Fruit fly (Drosophila melanogaster) whole organism, embryonic: ENCODE results near the gene CG13924.

Source experiments
- BEAF-32 ChIP-seq: fragments of 200-800 bp; sonication (Bioruptor generic); optimal IDR thresholded peaks from 3 replicates; lab custom pipeline; 2017; ENCODE audit warnings: missing biosample characterization, missing genetic modification characterization, mild to moderate bottlenecking, moderate library complexity, missing genetic modification reagents
- CG10147 ChIP-seq: fragments of 200-800 bp; sonication (Bioruptor generic); optimal IDR thresholded peaks from 2 replicates; lab custom pipeline; 2019; ENCODE audit warnings: missing biosample characterization, mild to moderate bottlenecking, missing genetic modification characterization, moderate library complexity
- CG10274 ChIP-seq: fragments of 200-800 bp; sonication (Bioruptor generic); optimal IDR thresholded peaks from 3 replicates; lab custom pipeline; 2017; ENCODE audit warnings: missing biosample characterization, mild to moderate bottlenecking, missing genetic modification characterization
- CG11247 ChIP-seq: fragments of 200-800 bp; sonication (Bioruptor generic); IDR thresholded peaks from 2 replicates; pipeline ENCODE4 v1.3.6; 2022; ENCODE audit warnings: missing biosample characterization, missing genetic modification characterization
- CG11723 ChIP-seq: fragments of 200-800 bp; sonication (Bioruptor generic); optimal IDR thresholded peaks from 2 replicates; lab custom pipeline; 2017; ENCODE audit warnings: missing biosample characterization, mild to moderate bottlenecking, missing genetic modification characterization
- CG12104 ChIP-seq: fragments of 200-800 bp; sonication (Bioruptor generic); optimal IDR thresholded peaks from 3 replicates; lab custom pipeline; 2016; ENCODE audit warnings: missing biosample characterization, missing genetic modification characterization
- CG12769 ChIP-seq: fragments of 200-800 bp; sonication (Bioruptor generic); optimal IDR thresholded peaks from 2 replicates; lab custom pipeline; 2019; ENCODE audit warnings: missing biosample characterization, mild to moderate bottlenecking, missing genetic modification characterization, moderate library complexity
- CG13424 ChIP-seq: fragments of 200-800 bp; sonication (Bioruptor generic); optimal IDR thresholded peaks from 2 replicates; lab custom pipeline; 2019; ENCODE audit warnings: missing biosample characterization, mild to moderate bottlenecking, missing genetic modification characterization, moderate library complexity
- CG15479 ChIP-seq: fragments of 200-800 bp; sonication (Bioruptor generic); optimal IDR thresholded peaks from 3 replicates; lab custom pipeline; 2019; ENCODE audit warnings: missing biosample characterization, mild to moderate bottlenecking, missing genetic modification characterization, moderate library complexity
- CG17612 ChIP-seq: fragments of 200-800 bp; sonication (Bioruptor generic); IDR thresholded peaks from 2 replicates; pipeline ENCODE4 v1.3.6; 2022; ENCODE audit warnings: missing biosample characterization, missing genetic modification characterization
- CG17912 ChIP-seq: fragments of 200-800 bp; sonication (Bioruptor generic); optimal IDR thresholded peaks from 2 replicates; lab custom pipeline; 2018; ENCODE audit warnings: missing biosample characterization, mild to moderate bottlenecking, missing genetic modification characterization
- CG18476 ChIP-seq: fragments of 200-800 bp; sonication (Bioruptor generic); optimal IDR thresholded peaks from 2 replicates; lab custom pipeline; 2016; ENCODE audit warnings: missing biosample characterization, mild to moderate bottlenecking, missing genetic modification characterization
- CG2678 ChIP-seq: fragments of 200-800 bp; sonication (Bioruptor generic); optimal IDR thresholded peaks from 3 replicates; lab custom pipeline; 2019; ENCODE audit warnings: missing biosample characterization, mild to moderate bottlenecking, missing genetic modification characterization, moderate library complexity
- CG30431 ChIP-seq: fragments of 200-800 bp; sonication (Bioruptor generic); optimal IDR thresholded peaks from 2 replicates; lab custom pipeline; 2017; ENCODE audit warnings: missing biosample characterization, missing genetic modification characterization
- CG31224 ChIP-seq: fragments of 200-800 bp; sonication (Bioruptor generic); IDR thresholded peaks from 2 replicates; pipeline ENCODE4 v1.3.6; 2022; ENCODE audit warnings: missing biosample characterization, missing genetic modification characterization
- CG4404 ChIP-seq: fragments of 200-800 bp; sonication (Bioruptor generic); IDR thresholded peaks from 2 replicates; pipeline ENCODE4 v1.3.6; 2022; ENCODE audit warnings: missing biosample characterization, missing genetic modification characterization
- CG4424 ChIP-seq: fragments of 200-800 bp; sonication (Bioruptor generic); optimal IDR thresholded peaks from 3 replicates; lab custom pipeline; 2016; ENCODE audit warnings: missing biosample characterization, missing genetic modification characterization
- CG4617 ChIP-seq: fragments of 200-800 bp; sonication (Bioruptor generic); optimal IDR thresholded peaks from 3 replicates; lab custom pipeline; 2016; ENCODE audit warnings: missing biosample characterization, missing genetic modification characterization, borderline replicate concordance
- CG6765 ChIP-seq: fragments of 200-800 bp; sonication (Bioruptor generic); optimal IDR thresholded peaks from 3 replicates; lab custom pipeline; 2017; ENCODE audit warnings: missing biosample characterization, mild to moderate bottlenecking, missing genetic modification characterization
- CG6791 ChIP-seq: fragments of 200-800 bp; sonication (Bioruptor generic); IDR thresholded peaks from 3 replicates; pipeline ENCODE4 v1.3.6; 2022; ENCODE audit warnings: missing biosample characterization, missing genetic modification characterization; ENCODE audit not compliant: partially characterized antibody
- CG7556 ChIP-seq: fragments of 200-800 bp; sonication (Bioruptor generic); optimal IDR thresholded peaks from 2 replicates; lab custom pipeline; 2017; ENCODE audit warnings: missing biosample characterization, mild to moderate bottlenecking, missing genetic modification characterization
- CG8359 ChIP-seq: fragments of 200-800 bp; sonication (Bioruptor generic); optimal IDR thresholded peaks from 2 replicates; lab custom pipeline; 2017; ENCODE audit warnings: missing biosample characterization, mild to moderate bottlenecking, missing genetic modification characterization, borderline replicate concordance
- Dip2 ChIP-seq: fragments of 200-800 bp; sonication (Bioruptor generic); IDR thresholded peaks from 2 replicates; pipeline ENCODE4 v1.3.6; 2022; ENCODE audit warnings: missing biosample characterization, missing genetic modification characterization
- Doc2 ChIP-seq: fragments of 200-800 bp; sonication (Bioruptor generic); IDR thresholded peaks from 2 replicates; pipeline ENCODE4 v1.3.6; 2022; ENCODE audit warnings: missing biosample characterization, missing genetic modification characterization
- Dp ChIP-seq: fragments of 200-800 bp; sonication (Bioruptor generic); optimal IDR thresholded peaks from 2 replicates; lab custom pipeline; 2018; ENCODE audit warnings: missing biosample characterization, mild to moderate bottlenecking, missing genetic modification characterization, moderate library complexity
- E2f2 ChIP-seq: fragments of 200-800 bp; sonication (Bioruptor generic); IDR thresholded peaks from 2 replicates; pipeline ENCODE4 v1.3.6; 2022; ENCODE audit warnings: missing biosample characterization, missing genetic modification characterization
- Ets97D ChIP-seq: fragments of 200-800 bp; sonication (Bioruptor generic); optimal IDR thresholded peaks from 3 replicates; lab custom pipeline; 2016; ENCODE audit warnings: missing biosample characterization, missing genetic modification characterization
- Hr51 ChIP-seq, 2 experiments: fragments of 200-800 bp; sonication (Bioruptor generic); optimal IDR thresholded peaks; 2 replicates in 1 of 2; 3 replicates in 1 of 2; lab custom pipeline; 2016 to 2018; ENCODE audit warnings: missing biosample characterization in 2 of 2, missing genetic modification characterization in 2 of 2, mild to moderate bottlenecking in 1 of 2, moderate library complexity in 1 of 2
- Lhr ChIP-seq: fragments of 200-800 bp; sonication (Bioruptor generic); optimal IDR thresholded peaks from 3 replicates; lab custom pipeline; 2017; ENCODE audit warnings: mild to moderate bottlenecking, missing biosample characterization, missing genetic modification reagents, missing genetic modification characterization
- Max ChIP-seq: fragments of 200-800 bp; sonication (Bioruptor generic); optimal IDR thresholded peaks from 2 replicates; lab custom pipeline; 2016; ENCODE audit warnings: missing biosample characterization, mild to moderate bottlenecking, missing genetic modification characterization
- Meics ChIP-seq: fragments of 200-800 bp; sonication (Bioruptor generic); optimal IDR thresholded peaks from 2 replicates; lab custom pipeline; 2017; ENCODE audit warnings: missing biosample characterization, mild to moderate bottlenecking, missing genetic modification characterization
- Taf1 ChIP-seq: fragments of 200-800 bp; sonication (Bioruptor generic); IDR thresholded peaks from 2 replicates; pipeline ENCODE4 v1.3.6; 2022; ENCODE audit warnings: missing biosample characterization, missing genetic modification characterization
- Trl ChIP-seq, 3 experiments: fragments of >200 bp in 2 of 3; fragments of 200-800 bp in 1 of 3; sonication (Bioruptor generic) in 1 of 3; optimal IDR thresholded peaks; 2 replicates in 1 of 3; 3 replicates in 2 of 3; lab custom pipeline; 2016 to 2017; ENCODE audit warnings: missing biosample characterization in 1 of 3, missing genetic modification characterization in 1 of 3
- al ChIP-seq: fragments of 200-800 bp; sonication (Bioruptor generic); IDR thresholded peaks from 2 replicates; pipeline ENCODE4 v1.3.6; 2022; ENCODE audit warnings: missing biosample characterization, missing genetic modification characterization
- amos ChIP-seq: fragments of 200-800 bp; sonication (Bioruptor generic); IDR thresholded peaks from 2 replicates; pipeline ENCODE4 v1.3.6; 2022; ENCODE audit warnings: missing biosample characterization, missing genetic modification characterization; ENCODE audit not compliant: partially characterized antibody
- br ChIP-seq: fragments of >200 bp; optimal IDR thresholded peaks from 2 replicates; lab custom pipeline; 2017
- btn ChIP-seq: fragments of 200-800 bp; sonication (Bioruptor generic); optimal IDR thresholded peaks from 2 replicates; lab custom pipeline; 2016; ENCODE audit warnings: missing biosample characterization, missing genetic modification characterization
- chinmo ChIP-seq: fragments of 200-800 bp; sonication (Bioruptor generic); IDR thresholded peaks from 4 replicates; pipeline ENCODE4 v1.3.6; 2022; ENCODE audit warnings: missing biosample characterization, missing genetic modification characterization; ENCODE audit not compliant: partially characterized antibody
- crc ChIP-seq: fragments of 200-800 bp; sonication (Bioruptor generic); optimal IDR thresholded peaks from 2 replicates; lab custom pipeline; 2016; ENCODE audit warnings: missing biosample characterization, missing genetic modification characterization
- dmrt11E ChIP-seq: fragments of 200-800 bp; sonication (Bioruptor generic); optimal IDR thresholded peaks from 3 replicates; lab custom pipeline; 2018; ENCODE audit warnings: missing biosample characterization, mild to moderate bottlenecking, missing genetic modification characterization, moderate library complexity
- gcm ChIP-seq: fragments of 200-800 bp; sonication (Bioruptor generic); optimal IDR thresholded peaks from 2 replicates; lab custom pipeline; 2019; ENCODE audit warnings: missing biosample characterization, mild to moderate bottlenecking, missing genetic modification characterization, moderate library complexity
- jing ChIP-seq: fragments of 200-800 bp; sonication (Bioruptor generic); optimal IDR thresholded peaks from 2 replicates; lab custom pipeline; 2018; ENCODE audit warnings: missing biosample characterization, mild to moderate bottlenecking, missing genetic modification characterization
- mld ChIP-seq: fragments of 200-800 bp; sonication (Bioruptor generic); IDR thresholded peaks from 3 replicates; pipeline ENCODE4 v1.3.6; 2022; ENCODE audit warnings: missing biosample characterization, missing genetic modification characterization; ENCODE audit not compliant: partially characterized antibody
- nau ChIP-seq: fragments of 200-800 bp; sonication (Bioruptor generic); optimal IDR thresholded peaks from 3 replicates; lab custom pipeline; 2017; ENCODE audit warnings: missing biosample characterization, mild to moderate bottlenecking, missing genetic modification characterization, missing genetic modification reagents
- repo ChIP-seq: fragments of 200-800 bp; sonication (Bioruptor generic); optimal IDR thresholded peaks from 2 replicates; lab custom pipeline; 2016; ENCODE audit warnings: missing biosample characterization, missing genetic modification characterization
- sens-2 ChIP-seq: fragments of 200-800 bp; sonication (Bioruptor generic); IDR thresholded peaks from 2 replicates; pipeline ENCODE4 v1.3.6; 2022; ENCODE audit warnings: missing biosample characterization, missing genetic modification characterization
- sima ChIP-seq: fragments of 200-800 bp; sonication (Bioruptor generic); optimal IDR thresholded peaks from 2 replicates; lab custom pipeline; 2016; ENCODE audit warnings: missing biosample characterization, missing genetic modification characterization
- sob ChIP-seq: fragments of 200-800 bp; sonication (Bioruptor generic); IDR thresholded peaks from 2 replicates; pipeline ENCODE4 v1.3.6; 2022; ENCODE audit warnings: missing biosample characterization, missing genetic modification characterization
- tap ChIP-seq: fragments of 200-800 bp; optimal IDR thresholded peaks from 3 replicates; lab custom pipeline; 2019; ENCODE audit warnings: missing biosample characterization, mild to moderate bottlenecking, missing genetic modification characterization, moderate library complexity

Gene CG13924

dm6 chr3L:1876215-1876625 is 6.4 kb downstream of the CG13924 start, which contains the start of gene dre4 (continued):
- no peak for TF ChIP-seq nau
- peak; percentile 81 for TF ChIP-seq Dp (GFP tag; lab: Kevin White, UChicago)
- TF ChIP-seq Doc2 = no peak
- no peak for TF ChIP-seq Dip2 (GFP tag; lab: Robert Waterston, UW)
- peak; percentile 27 for TF ChIP-seq sima (GFP tag; lab: Kevin White, UChicago)
- TF ChIP-seq mld (GFP tag; lab: Robert Waterston, UW) = no peak
- peak; percentile 64 for TF ChIP-seq CG4617 (GFP tag; lab: Kevin White, UChicago)
- peak; percentile 63 for TF ChIP-seq BEAF-32 (GFP tag; lab: Kevin White, UChicago)
- 0 out of 4 replicates have a peak, but pooled peaks have one; percentile 19 for TF ChIP-seq chinmo
- TF ChIP-seq CG17912 (GFP tag; lab: Kevin White, UChicago) = no peak
- peak; percentile 66 for TF ChIP-seq CG12769
- TF ChIP-seq Trl (optimal IDR thresholded peaks at IDR 0.05; lab: Kevin White, UChicago) = no peak
- TF ChIP-seq Trl (GFP tag; optimal IDR thresholded peaks at IDR 0.05; lab: Kevin White, UChicago) = peak; percentile 61
- TF ChIP-seq Meics (GFP tag; lab: Kevin White, UChicago) = peak; percentile 72
- peak; percentile 53 for TF ChIP-seq CG13424
- peak; percentile 88 for TF ChIP-seq E2f2 (GFP tag; lab: Robert Waterston, UW)
- no peak for TF ChIP-seq CG10274 (GFP tag; lab: Kevin White, UChicago)
- peak; percentile 89 for TF ChIP-seq Ets97D
- TF ChIP-seq CG4424 (GFP tag; lab: Kevin White, UChicago) = peak; percentile 73
- TF ChIP-seq CG17612 (GFP tag; lab: Robert Waterston, UW) = no peak
- peak; percentile 57 for TF ChIP-seq Taf1
- peak; percentile 93 for TF ChIP-seq Lhr (GFP tag; lab: Kevin White, UChicago)
- TF ChIP-seq crc (GFP tag; lab: Kevin White, UChicago) = peak; percentile 50
- peak; percentile 72 for TF ChIP-seq dmrt11E (tag; lab: Kevin White, UChicago)
- TF ChIP-seq btn = peak; percentile 20
- peak; percentile 41 for TF ChIP-seq CG30431 (GFP tag; lab: Kevin White, UChicago)
- peak; percentile 66; the same call in 1 of the 2 replicates for TF ChIP-seq sob (GFP tag; lab: Robert Waterston, UW)
- TF ChIP-seq CG12104 (GFP tag; lab: Kevin White, UChicago) = peak; percentile 9
- TF ChIP-seq CG15479 (GFP tag; lab: Kevin White, UChicago) = peak; percentile 73
- TF ChIP-seq CG6765 (GFP tag; lab: Kevin White, UChicago) = peak; percentile 62
- TF ChIP-seq br = no peak
- TF ChIP-seq CG7556 = peak; percentile 66
- no peak for TF ChIP-seq CG4404
- peak; percentile 61 for TF ChIP-seq CG18476 (GFP tag; lab: Kevin White, UChicago)
- no peak for TF ChIP-seq CG11723 (GFP tag; lab: Kevin White, UChicago)
- peak; percentile 74 for TF ChIP-seq CG2678 (tag; lab: Kevin White, UChicago)
- peak; percentile 65 for TF ChIP-seq Max (GFP tag; lab: Kevin White, UChicago)
- peak; percentile 53 for TF ChIP-seq al (GFP tag; lab: Robert Waterston, UW)
- TF ChIP-seq gcm (GFP tag; lab: Kevin White, UChicago) = peak; percentile 66
- TF ChIP-seq jing (GFP tag; lab: Kevin White, UChicago) = peak; percentile 23
- TF ChIP-seq CG31224 (GFP tag; lab: Robert Waterston, UW) = peak; percentile 47; the same call in 1 of the 2 replicates
- TF ChIP-seq Hr51 (GFP tag; optimal IDR thresholded peaks at IDR 0.05; lab: Kevin White, UChicago) = peak; percentile 58 to 78
- TF ChIP-seq repo (GFP tag; lab: Kevin White, UChicago) = peak; percentile 34
- peak; percentile 62 for TF ChIP-seq amos (GFP tag; lab: Robert Waterston, UW)
- no peak for TF ChIP-seq CG8359 (GFP tag; lab: Kevin White, UChicago)
- peak; percentile 32; the same call in 1 of the 2 replicates for TF ChIP-seq sens-2
- no peak for TF ChIP-seq CG6791 (GFP tag; lab: Robert Waterston, UW)
- TF ChIP-seq tap (tag; lab: Kevin White, UChicago) = peak; percentile 35
- peak; percentile 66 for TF ChIP-seq CG10147 (GFP tag; lab: Kevin White, UChicago)
- TF ChIP-seq CG11247 = peak; percentile 55
